Worm (Caenorhabditis elegans): ENCODE results near the gene srh-203.

DNA sequence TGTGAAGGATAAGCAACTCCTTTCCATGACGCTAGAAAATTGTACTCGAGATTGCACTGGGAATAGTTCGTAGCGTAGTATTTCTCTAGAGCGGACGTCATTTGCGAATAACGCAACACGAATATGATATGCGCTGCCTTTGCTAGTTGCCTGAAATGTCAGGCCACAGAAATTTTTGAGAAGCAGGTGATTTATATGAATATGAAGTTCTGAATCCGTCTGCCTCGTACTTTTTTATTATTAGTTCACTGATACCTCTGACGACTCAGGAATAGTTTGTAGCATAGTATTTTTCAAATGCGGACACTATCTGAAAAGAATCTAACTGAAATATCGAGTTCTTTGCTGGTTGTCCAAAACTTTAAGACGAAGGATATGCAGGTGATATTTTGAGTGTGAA is 40.0 kb upstream of the srh-203 start, which contains the start of gene srh-118:
- no peak for TF ChIP-seq lsy-2 (tag; optimal IDR thresholded peaks at IDR 0.05)
- TF ChIP-seq ztf-11 (tag; optimal IDR thresholded peaks at IDR 0.05), result no peak
- no peak for TF ChIP-seq nhr-10 (tag; optimal IDR thresholded peaks at IDR 0.05)
- no peak for TF ChIP-seq nhr-21 (tag; optimal IDR thresholded peaks at IDR 0.05)
- TF ChIP-seq nhr-11 (tag; optimal IDR thresholded peaks at IDR 0.05), result no peak
- TF ChIP-seq snpc-4 (tag; optimal IDR thresholded peaks at IDR 0.05), result no peak
- TF ChIP-seq nhr-6 (tag; optimal IDR thresholded peaks at IDR 0.05), result no peak
- TF ChIP-seq skn-1 (tag; optimal IDR thresholded peaks at IDR 0.05), result no peak
- TF ChIP-seq nhr-77 (tag; optimal IDR thresholded peaks at IDR 0.05), result no peak
- no peak for TF ChIP-seq elt-1 (tag; optimal IDR thresholded peaks at IDR 0.05)
- no peak for TF ChIP-seq unc-62 (GFP tag; optimal IDR thresholded peaks at IDR 0.05)
- TF ChIP-seq nhr-12 (tag; optimal IDR thresholded peaks at IDR 0.05), result no peak
